Fruit fly (Drosophila melanogaster): ENCODE results near the gene Las.

The Las gene

dm6 chr3L:20405971-20406948, 25.9 kb downstream of the Las start (continued):
- TF ChIP-seq corto (GFP tag; optimal IDR thresholded peaks at IDR 0.05) (no peak), nau (GFP tag; optimal IDR thresholded peaks at IDR 0.05) (no peak), CG9215 (GFP tag; IDR thresholded peaks at IDR 0.05) (no peak), pros (GFP tag; optimal IDR thresholded peaks at IDR 0.05) (no peak), Sox102F (GFP tag; optimal IDR thresholded peaks at IDR 0.05) (no peak), CG12071 (GFP tag; optimal IDR thresholded peaks at IDR 0.05) (peak; percentile 27), CHES-1-like (GFP tag; optimal IDR thresholded peaks at IDR 0.05) (no peak), onecut (GFP tag; IDR thresholded peaks at IDR 0.05) (no peak), sc (optimal IDR thresholded peaks at IDR 0.05) (no peak), sc (GFP tag; optimal IDR thresholded peaks at IDR 0.05) (no peak), tll (GFP tag; optimal IDR thresholded peaks at IDR 0.05) (no peak), CG6813 (GFP tag; optimal IDR thresholded peaks at IDR 0.05) (peak; percentile 56), CG2199 (GFP tag; IDR thresholded peaks at IDR 0.05) (peak; percentile 83; the same call in 2 of the 3 replicates), CG43689 (GFP tag; IDR thresholded peaks at IDR 0.05) (no peak), chn (GFP tag; optimal IDR thresholded peaks at IDR 0.05) (no peak), sisA (GFP tag; IDR thresholded peaks at IDR 0.05) (no peak), gro (GFP tag; optimal IDR thresholded peaks at IDR 0.05) (no peak), Meics (GFP tag; optimal IDR thresholded peaks at IDR 0.05) (peak; percentile 8), pum (GFP tag; optimal IDR thresholded peaks at IDR 0.05) (no peak), sna (GFP tag; IDR thresholded peaks at IDR 0.05; ENCODE audit: partially characterized antibody) (no peak), Dref (GFP tag; IDR thresholded peaks at IDR 0.05) (no peak), CG1603 (tag; optimal IDR thresholded peaks at IDR 0.05) (peak; percentile 9), dan (GFP tag; IDR thresholded peaks at IDR 0.05) (no peak), Chrac-16 (GFP tag; optimal IDR thresholded peaks at IDR 0.05) (no peak), dati (GFP tag; IDR thresholded peaks at IDR 0.05) (no peak), CG11560 (tag; IDR thresholded peaks at IDR 0.05) (no peak), tup (GFP tag; optimal IDR thresholded peaks at IDR 0.05) (no peak), CG4404 (GFP tag; IDR thresholded peaks at IDR 0.05) (no peak), CG1602 (GFP tag; optimal IDR thresholded peaks at IDR 0.05) (no peak), CG1832 (GFP tag; optimal IDR thresholded peaks at IDR 0.05) (no peak), ssp (GFP tag; IDR thresholded peaks at IDR 0.05) (no peak), MTF-1 (GFP tag; optimal IDR thresholded peaks at IDR 0.05; ENCODE audit: borderline replicate concordance) (peak; percentile 30), lov (optimal IDR thresholded peaks at IDR 0.05) (no peak), lov (GFP tag; IDR thresholded peaks at IDR 0.05) (no peak), croc (GFP tag; conservative IDR thresholded peaks at IDR 0.05) (no peak), Ada2b (GFP tag; IDR thresholded peaks at IDR 0.05) (no peak), hth (optimal IDR thresholded peaks at IDR 0.05) (no peak), CG11695 (GFP tag; IDR thresholded peaks at IDR 0.05) (0 out of 3 replicates have a peak, but pooled peaks have one; percentile 19), Fer1 (GFP tag; optimal IDR thresholded peaks at IDR 0.05) (peak; percentile 71), CG10366 (GFP tag; IDR thresholded peaks at IDR 0.05) (no peak), H2.0 (GFP tag; IDR thresholded peaks at IDR 0.05) (no peak), wek (GFP tag; optimal IDR thresholded peaks at IDR 0.05) (peak; percentile 41), CG4730 (GFP tag; IDR thresholded peaks at IDR 0.05) (no peak), CG2889 (GFP tag; IDR thresholded peaks at IDR 0.05) (no peak), fd64A (GFP tag; optimal IDR thresholded peaks at IDR 0.05) (no peak), ro (GFP tag; IDR thresholded peaks at IDR 0.05) (no peak), Abd-B (GFP tag; optimal IDR thresholded peaks at IDR 0.05) (no peak), Bteb2 (GFP tag; optimal IDR thresholded peaks at IDR 0.05) (no peak), odd (GFP tag; optimal IDR thresholded peaks at IDR 0.05) (peak; percentile 27), CG4282 (GFP tag; optimal IDR thresholded peaks at IDR 0.05) (no peak)

All from whole organism, embryonic.